Worm (Caenorhabditis elegans): ENCODE results near the gene R07B1.11.
A peak's percentile ranks its signal among the peaks of the same experiment; 100 is the strongest.

ce11 chrX:9837989-9838541 lies 18.7 kb upstream of the R07B1.11 start, which contains the start of gene ipla-2:
- TF ChIP-seq ceh-82 (tag; optimal IDR thresholded peaks at IDR 0.05) (no peak), mep-1 (tag; optimal IDR thresholded peaks at IDR 0.05) (no peak), spr-3 (GFP tag; optimal IDR thresholded peaks at IDR 0.05) (no peak), ctbp-1 (GFP tag; IDR thresholded peaks at IDR 0.05) (peak; percentile 27; the same call in 1 of the 2 replicates), ztf-11 (tag; optimal IDR thresholded peaks at IDR 0.05) (no peak), mdl-1 (tag; optimal IDR thresholded peaks at IDR 0.05) (peak; percentile 58 to 96), pqm-1 (tag; optimal IDR thresholded peaks at IDR 0.05) (no peak), php-3 (GFP tag; IDR thresholded peaks at IDR 0.05) (no peak), nhr-237 (tag; optimal IDR thresholded peaks at IDR 0.05) (no peak), arid-1 (GFP tag; conservative IDR thresholded peaks at IDR 0.05) (no peak), nhr-102 (tag; optimal IDR thresholded peaks at IDR 0.05) (no peak), mes-2 (tag; optimal IDR thresholded peaks at IDR 0.05; ENCODE audit: poor library complexity, severe bottlenecking) (peak; percentile 75)

Data from whole organism, L4 larva.